Fruit fly (Drosophila melanogaster): ENCODE results near the gene CG46244.

dm6 chr2L:19765406-19765805, 159.0 kb downstream of the CG46244 start:
- TF ChIP-seq kay (GFP tag; ENCODE audit: borderline replicate concordance), result no peak
- TF ChIP-seq CG1620 (GFP tag; optimal IDR thresholded peaks at IDR 0.05), result no peak
- TF ChIP-seq CG7101 (tag; optimal IDR thresholded peaks at IDR 0.05), result no peak
- no peak for TF ChIP-seq ovo (GFP tag; optimal IDR thresholded peaks at IDR 0.05)
- TF ChIP-seq Clk (GFP tag; optimal IDR thresholded peaks at IDR 0.05), result no peak
- TF ChIP-seq Crg-1 (GFP tag; optimal IDR thresholded peaks at IDR 0.05), result no peak
- no peak for TF ChIP-seq Mnt (GFP tag; optimal IDR thresholded peaks at IDR 0.05)
- TF ChIP-seq Hr96 (GFP tag; optimal IDR thresholded peaks at IDR 0.05), result no peak
- no peak for TF ChIP-seq pad (GFP tag; optimal IDR thresholded peaks at IDR 0.05)
- no peak for TF ChIP-seq cnc (optimal IDR thresholded peaks at IDR 0.05)
- no peak for TF ChIP-seq cic (GFP tag; optimal IDR thresholded peaks at IDR 0.05)
- no peak for TF ChIP-seq CG7045 (GFP tag; optimal IDR thresholded peaks at IDR 0.05)
- no peak for TF ChIP-seq CG33017 (tag; optimal IDR thresholded peaks at IDR 0.05)

Data from whole organism, adult.